Worm (Caenorhabditis elegans) whole organism, L3 larva: ENCODE data around the gene K01A2.5.

Source experiments
- egl-5 ChIP-seq: fragments of 150-350 bp; optimal IDR thresholded peaks from 2 replicates; lab custom pipeline; 2017; ENCODE audit warnings: missing biosample characterization, missing genetic modification reagents, missing genetic modification characterization, inconsistent platforms
- nhr-12 ChIP-seq: fragments of 150-350 bp; optimal IDR thresholded peaks from 2 replicates; lab custom pipeline; 2014; ENCODE audit warnings: missing biosample characterization, missing genetic modification characterization
- nhr-77 ChIP-seq: fragments of 150-350 bp; optimal IDR thresholded peaks from 2 replicates; lab custom pipeline; 2014; ENCODE audit warnings: missing biosample characterization, missing genetic modification characterization
- tbx-2 ChIP-seq: sonication (generic microtip); optimal IDR thresholded peaks from 2 replicates; lab custom pipeline; 2016; ENCODE audit warnings: mild to moderate bottlenecking, missing genetic modification characterization, missing compliant biosample characterization
- ztf-11 ChIP-seq: fragments of 150-350 bp; optimal IDR thresholded peaks from 2 replicates; lab custom pipeline; 2014; ENCODE audit warnings: missing biosample characterization, missing genetic modification characterization

ce11 chrII:288705-289205 lies 12.3 kb upstream of the K01A2.5 start, which contains the start of gene mrpl-41:
- TF ChIP-seq ztf-11 (tag; lab: Kevin White, UChicago) (no peak), egl-5 (no peak), nhr-77 (no peak), tbx-2 (tag; lab: Kevin White, UChicago) (no peak), nhr-12 (tag; lab: Kevin White, UChicago) (no peak)
